Fruit fly (Drosophila melanogaster) whole organism, embryonic: ENCODE data around the gene Sulf1.

Experiments
- BEAF-32 ChIP-seq: fragments of 200-800 bp; sonication (Bioruptor generic); optimal IDR thresholded peaks from 3 replicates; lab custom pipeline; 2017; ENCODE audit warnings: missing biosample characterization, missing genetic modification characterization, mild to moderate bottlenecking, moderate library complexity, missing genetic modification reagents
- CG11456 ChIP-seq: fragments of 200-800 bp; sonication (Bioruptor generic); IDR thresholded peaks from 3 replicates; pipeline ENCODE4 v1.3.6; 2022; ENCODE audit warnings: missing biosample characterization, missing genetic modification characterization
- CG14860 ChIP-seq: fragments of 200-800 bp; sonication (Bioruptor generic); IDR thresholded peaks from 3 replicates; pipeline ENCODE4 v1.3.6; 2022; ENCODE audit warnings: missing biosample characterization, missing genetic modification characterization; ENCODE audit not compliant: partially characterized antibody
- CG1603 ChIP-seq: fragments of 200-800 bp; sonication (Bioruptor generic); optimal IDR thresholded peaks from 2 replicates; lab custom pipeline; 2019; ENCODE audit warnings: missing biosample characterization, mild to moderate bottlenecking, missing genetic modification characterization, moderate library complexity
- CG16813 ChIP-seq: fragments of 200-800 bp; sonication (Bioruptor generic); IDR thresholded peaks from 3 replicates; pipeline ENCODE4 v1.3.6; 2022; ENCODE audit warnings: missing biosample characterization, missing genetic modification characterization; ENCODE audit not compliant: partially characterized antibody
- CG17359 ChIP-seq: fragments of 200-800 bp; sonication (Bioruptor generic); optimal IDR thresholded peaks from 3 replicates; lab custom pipeline; 2018; ENCODE audit warnings: missing biosample characterization, mild to moderate bottlenecking, missing genetic modification characterization, moderate library complexity
- CG17568 ChIP-seq: fragments of 200-800 bp; sonication (Bioruptor generic); optimal IDR thresholded peaks from 2 replicates; lab custom pipeline; 2018; ENCODE audit warnings: missing biosample characterization, mild to moderate bottlenecking, missing genetic modification characterization, moderate library complexity
- CG18476 ChIP-seq: fragments of 200-800 bp; sonication (Bioruptor generic); optimal IDR thresholded peaks from 2 replicates; lab custom pipeline; 2016; ENCODE audit warnings: missing biosample characterization, mild to moderate bottlenecking, missing genetic modification characterization
- CG2120 ChIP-seq: fragments of 200-800 bp; sonication (Bioruptor generic); optimal IDR thresholded peaks from 3 replicates; lab custom pipeline; 2016; ENCODE audit warnings: missing biosample characterization, missing genetic modification characterization
- CG2712 ChIP-seq: fragments of 200-800 bp; optimal IDR thresholded peaks from 3 replicates; lab custom pipeline; 2019; ENCODE audit warnings: missing biosample characterization, mild to moderate bottlenecking, missing genetic modification characterization, moderate library complexity
- CG30431 ChIP-seq: fragments of 200-800 bp; sonication (Bioruptor generic); optimal IDR thresholded peaks from 2 replicates; lab custom pipeline; 2017; ENCODE audit warnings: missing biosample characterization, missing genetic modification characterization
- CG3065 ChIP-seq: fragments of 200-800 bp; sonication (Bioruptor generic); optimal IDR thresholded peaks from 2 replicates; lab custom pipeline; 2016; ENCODE audit warnings: missing biosample characterization, missing genetic modification characterization
- CG3163 ChIP-seq: fragments of 200-800 bp; sonication (Bioruptor generic); optimal IDR thresholded peaks from 3 replicates; lab custom pipeline; 2016; ENCODE audit warnings: missing biosample characterization, missing genetic modification characterization
- CG42726 ChIP-seq: fragments of 200-800 bp; sonication (Bioruptor generic); IDR thresholded peaks from 2 replicates; pipeline ENCODE4 v1.3.6; 2022; ENCODE audit warnings: missing biosample characterization, missing genetic modification characterization; ENCODE audit not compliant: partially characterized antibody
- CG6791 ChIP-seq: fragments of 200-800 bp; sonication (Bioruptor generic); IDR thresholded peaks from 3 replicates; pipeline ENCODE4 v1.3.6; 2022; ENCODE audit warnings: missing biosample characterization, missing genetic modification characterization; ENCODE audit not compliant: partially characterized antibody
- CG7963 ChIP-seq: fragments of 200-800 bp; sonication (Bioruptor generic); IDR thresholded peaks from 3 replicates; pipeline ENCODE4 v1.3.6; 2022; ENCODE audit warnings: missing biosample characterization, missing genetic modification characterization; ENCODE audit not compliant: partially characterized antibody
- CG8290 ChIP-seq, 3 experiments: fragments of 200-800 bp; sonication (Bioruptor generic); optimal IDR thresholded peaks; 2 replicates each; lab custom pipeline; 2016 to 2019; ENCODE audit warnings: missing biosample characterization in 3 of 3, missing genetic modification characterization in 3 of 3, mild to moderate bottlenecking in 2 of 3, moderate library complexity in 1 of 3
- CTCF ChIP-seq: fragments of 200-800 bp; sonication (Bioruptor generic); optimal IDR thresholded peaks from 2 replicates; lab custom pipeline; 2017; ENCODE audit warnings: missing biosample characterization, mild to moderate bottlenecking, missing genetic modification characterization, moderate library complexity
- Dip3 ChIP-seq: fragments of 200-800 bp; sonication (Bioruptor generic); optimal IDR thresholded peaks from 3 replicates; lab custom pipeline; 2016; ENCODE audit warnings: missing biosample characterization, missing genetic modification characterization
- Ets65A ChIP-seq: fragments of 200-800 bp; sonication (Bioruptor generic); peaks from one replicate; lab custom pipeline; 2016; ENCODE audit warnings: missing biosample characterization, missing genetic modification characterization
- H15 ChIP-seq: fragments of 200-800 bp; sonication (Bioruptor generic); IDR thresholded peaks from 3 replicates; pipeline ENCODE4 v1.3.6; 2022; ENCODE audit warnings: missing biosample characterization, missing genetic modification characterization
- HmgD ChIP-seq: fragments of 200-800 bp; sonication (Bioruptor generic); optimal IDR thresholded peaks from 3 replicates; lab custom pipeline; 2016; ENCODE audit warnings: missing biosample characterization, missing genetic modification characterization
- Hr78 ChIP-seq, 2 experiments: fragments of 200-800 bp in 1 of 2; fragments of >200 bp in 1 of 2; sonication (Bioruptor generic) in 1 of 2; optimal IDR thresholded peaks; 2 replicates each; lab custom pipeline; 2017 to 2019; ENCODE audit warnings: missing biosample characterization in 2 of 2, missing genetic modification characterization in 2 of 2, mild to moderate bottlenecking in 1 of 2, moderate library complexity in 1 of 2
- Mad ChIP-seq: fragments of 200-800 bp; sonication (Bioruptor generic); optimal IDR thresholded peaks from 2 replicates; lab custom pipeline; 2016; ENCODE audit warnings: missing biosample characterization, missing genetic modification characterization
- Med ChIP-seq: fragments of 200-800 bp; sonication (Bioruptor generic); peaks from one replicate; lab custom pipeline; 2016; ENCODE audit warnings: missing biosample characterization, missing genetic modification characterization, mild to moderate bottlenecking, inconsistent platforms, moderate library complexity
- Mrtf ChIP-seq: fragments of 200-800 bp; sonication (Bioruptor generic); IDR thresholded peaks from 3 replicates; pipeline ENCODE4 v1.3.6; 2022; ENCODE audit warnings: missing biosample characterization, missing genetic modification characterization
- Neu2 ChIP-seq: fragments of 200-800 bp; sonication (Bioruptor generic); optimal IDR thresholded peaks from 3 replicates; lab custom pipeline; 2016; ENCODE audit warnings: missing biosample characterization, missing genetic modification characterization, borderline replicate concordance
- Opbp ChIP-seq: fragments of 200-800 bp; sonication (Bioruptor generic); IDR thresholded peaks from 3 replicates; pipeline ENCODE4 v1.3.6; 2022; ENCODE audit warnings: missing biosample characterization, missing genetic modification characterization; ENCODE audit not compliant: partially characterized antibody
- Sry-δ ChIP-seq: fragments of 200-800 bp; sonication (Bioruptor generic); optimal IDR thresholded peaks from 2 replicates; lab custom pipeline; 2016; ENCODE audit warnings: missing biosample characterization, missing genetic modification characterization
- Xbp1 ChIP-seq: fragments of 200-800 bp; sonication (Bioruptor generic); optimal IDR thresholded peaks from 3 replicates; lab custom pipeline; 2016; ENCODE audit warnings: missing biosample characterization, mild to moderate bottlenecking, missing genetic modification characterization
- amos ChIP-seq: fragments of 200-800 bp; sonication (Bioruptor generic); IDR thresholded peaks from 2 replicates; pipeline ENCODE4 v1.3.6; 2022; ENCODE audit warnings: missing biosample characterization, missing genetic modification characterization; ENCODE audit not compliant: partially characterized antibody
- bbx ChIP-seq: fragments of 200-800 bp; sonication (Bioruptor generic); IDR thresholded peaks from 2 replicates; pipeline ENCODE4 v1.3.6; 2022; ENCODE audit warnings: missing biosample characterization, missing genetic modification characterization; ENCODE audit not compliant: partially characterized antibody
- chinmo ChIP-seq: fragments of 200-800 bp; sonication (Bioruptor generic); IDR thresholded peaks from 4 replicates; pipeline ENCODE4 v1.3.6; 2022; ENCODE audit warnings: missing biosample characterization, missing genetic modification characterization; ENCODE audit not compliant: partially characterized antibody
- hbn ChIP-seq: fragments of 200-800 bp; sonication (Bioruptor generic); IDR thresholded peaks from 2 replicates; pipeline ENCODE4 v1.3.6; 2022; ENCODE audit warnings: missing biosample characterization, missing genetic modification characterization; ENCODE audit not compliant: partially characterized antibody
- knrl ChIP-seq: fragments of 200-800 bp; sonication (Bioruptor generic); IDR thresholded peaks from 3 replicates; pipeline ENCODE4 v1.3.6; 2022; ENCODE audit warnings: missing biosample characterization, missing genetic modification characterization; ENCODE audit not compliant: partially characterized antibody
- maf-S ChIP-seq: fragments of 200-800 bp; sonication (Bioruptor generic); optimal IDR thresholded peaks from 2 replicates; lab custom pipeline; 2016; ENCODE audit warnings: missing biosample characterization, missing genetic modification characterization
- pita ChIP-seq: fragments of 200-800 bp; sonication (Bioruptor generic); optimal IDR thresholded peaks from 2 replicates; lab custom pipeline; 2017; ENCODE audit warnings: missing biosample characterization, mild to moderate bottlenecking, missing genetic modification characterization
- repo ChIP-seq: fragments of 200-800 bp; sonication (Bioruptor generic); optimal IDR thresholded peaks from 2 replicates; lab custom pipeline; 2016; ENCODE audit warnings: missing biosample characterization, missing genetic modification characterization
- sens ChIP-seq: fragments of 200-800 bp; sonication (Bioruptor generic); peaks from one replicate; lab custom pipeline; 2016; ENCODE audit warnings: missing biosample characterization, missing genetic modification characterization
- sqz ChIP-seq: fragments of 200-800 bp; sonication (Bioruptor generic); optimal IDR thresholded peaks from 3 replicates; lab custom pipeline; 2018; ENCODE audit warnings: missing biosample characterization, mild to moderate bottlenecking, missing genetic modification characterization
- sr ChIP-seq: fragments of 200-800 bp; sonication (Bioruptor generic); IDR thresholded peaks from 3 replicates; pipeline ENCODE4 v1.3.6; 2022; ENCODE audit warnings: missing biosample characterization, missing genetic modification characterization
- sug ChIP-seq: fragments of 200-800 bp; optimal IDR thresholded peaks from 2 replicates; lab custom pipeline; 2019; ENCODE audit warnings: missing biosample characterization, mild to moderate bottlenecking, missing genetic modification characterization, moderate library complexity
- unpg ChIP-seq: fragments of 200-800 bp; sonication (Bioruptor generic); optimal IDR thresholded peaks from 3 replicates; lab custom pipeline; 2018; ENCODE audit warnings: missing biosample characterization, mild to moderate bottlenecking, missing genetic modification characterization, moderate library complexity
- usp ChIP-seq: fragments of >200 bp; optimal IDR thresholded peaks from 2 replicates; lab custom pipeline; 2017; ENCODE audit warnings: missing biosample characterization, missing genetic modification characterization
- wdn ChIP-seq: fragments of 200-800 bp; sonication (Bioruptor generic); IDR thresholded peaks from 2 replicates; pipeline ENCODE4 v1.3.6; 2022; ENCODE audit warnings: missing biosample characterization, missing genetic modification characterization

Sulf1 gene

dm6 chr3R:16351044-16351443, 11.7 kb upstream of the Sulf1 start (continued):
- peak; percentile 83 for TF ChIP-seq pita (GFP tag; lab: Kevin White, UChicago)
- peak; percentile 68 for TF ChIP-seq HmgD (GFP tag; lab: Kevin White, UChicago)
- peak; percentile 68 for TF ChIP-seq Med (GFP tag; lab: Kevin White, UChicago)
- TF ChIP-seq CG2712: peak; percentile 22
- 0 out of 4 replicates have a peak, but pooled peaks have one; percentile 32 for TF ChIP-seq chinmo (GFP tag; lab: Robert Waterston, UW)
- TF ChIP-seq CG7963: 0 out of 3 replicates have a peak, but pooled peaks have one; percentile 13
- TF ChIP-seq CG6791 (GFP tag; lab: Robert Waterston, UW): peak; percentile 73
- TF ChIP-seq sr (GFP tag; lab: Robert Waterston, UW): 0 out of 3 replicates have a peak, but pooled peaks have one; percentile 7
- peak; percentile 6 for TF ChIP-seq Xbp1 (GFP tag; lab: Kevin White, UChicago)
- no peak for TF ChIP-seq CG11456 (GFP tag; lab: Robert Waterston, UW)
- TF ChIP-seq CTCF (GFP tag; lab: Kevin White, UChicago): peak; percentile 85
- peak in 1 of 2 experiments; percentile 77 for TF ChIP-seq Hr78 (GFP tag; optimal IDR thresholded peaks at IDR 0.05; lab: Kevin White, UChicago)
- TF ChIP-seq BEAF-32: peak; percentile 31
- TF ChIP-seq amos (GFP tag; lab: Robert Waterston, UW): peak; percentile 70
- no peak for TF ChIP-seq maf-S (GFP tag; lab: Kevin White, UChicago)
- no peak for TF ChIP-seq CG3065 (GFP tag; lab: Kevin White, UChicago)
- TF ChIP-seq sug (tag; lab: Kevin White, UChicago): peak; percentile 20
- TF ChIP-seq CG42726 (GFP tag; lab: Robert Waterston, UW): peak; percentile 58; the same call in 1 of the 2 replicates
- TF ChIP-seq unpg: no peak
- peak; percentile 85 for TF ChIP-seq Ets65A (GFP tag; lab: Kevin White, UChicago)
- TF ChIP-seq CG17568 (GFP tag; lab: Kevin White, UChicago): no peak
- TF ChIP-seq H15: no peak
- peak; percentile 58; the same call in 2 of the 3 replicates for TF ChIP-seq Opbp
- TF ChIP-seq hbn (GFP tag; lab: Robert Waterston, UW): 0 out of 2 replicates have a peak, but pooled peaks have one; percentile 3
- peak; percentile 0 for TF ChIP-seq Dip3
- no peak for TF ChIP-seq Mad (GFP tag; lab: Kevin White, UChicago)
- no peak for TF ChIP-seq Neu2
- TF ChIP-seq CG18476: no peak
- TF ChIP-seq wdn (GFP tag; lab: Robert Waterston, UW): no peak
- TF ChIP-seq bbx (GFP tag; lab: Robert Waterston, UW): peak; percentile 21; the same call in 1 of the 2 replicates
- TF ChIP-seq knrl (GFP tag; lab: Robert Waterston, UW): peak; percentile 42; the same call in 1 of the 3 replicates
- no peak for TF ChIP-seq CG3163 (GFP tag; lab: Kevin White, UChicago)
- peak; percentile 9 for TF ChIP-seq CG2120
- 0 out of 3 replicates have a peak, but pooled peaks have one; percentile 15 for TF ChIP-seq CG14860 (GFP tag; lab: Robert Waterston, UW)
- TF ChIP-seq sqz (GFP tag; lab: Kevin White, UChicago): no peak
- TF ChIP-seq sens (GFP tag; lab: Kevin White, UChicago): peak; percentile 43
- TF ChIP-seq CG17359: no peak
- peak; percentile 51; the same call in 2 of the 3 replicates for TF ChIP-seq CG16813
- peak; percentile 16 for TF ChIP-seq CG1603 (tag; lab: Kevin White, UChicago)
- TF ChIP-seq Sry-δ: peak; percentile 36
- no peak for TF ChIP-seq usp (GFP tag; lab: Kevin White, UChicago)
- no peak for TF ChIP-seq CG8290 (GFP tag; optimal IDR thresholded peaks at IDR 0.05; lab: Kevin White, UChicago)
- TF ChIP-seq CG8290 (tag; optimal IDR thresholded peaks at IDR 0.05; lab: Kevin White, UChicago): peak in 1 of 2 experiments; percentile 56
- TF ChIP-seq Mrtf: no peak
- TF ChIP-seq repo (GFP tag; lab: Kevin White, UChicago): no peak
- no peak for TF ChIP-seq CG30431 (GFP tag; lab: Kevin White, UChicago)
